Fruit fly (Drosophila melanogaster) whole organism, embryonic: ENCODE measurements around the gene CG33643.

Experiments used
- Antp ChIP-seq: fragments of 200-800 bp; sonication (Bioruptor generic); optimal IDR thresholded peaks from 3 replicates; lab custom pipeline; 2016; ENCODE audit warnings: missing biosample characterization, missing genetic modification characterization
- B-H2 ChIP-seq: fragments of 200-800 bp; sonication (Bioruptor generic); optimal IDR thresholded peaks from 2 replicates; lab custom pipeline; 2018; ENCODE audit warnings: missing biosample characterization, mild to moderate bottlenecking, missing genetic modification characterization
- CG10274 ChIP-seq: fragments of 200-800 bp; sonication (Bioruptor generic); optimal IDR thresholded peaks from 3 replicates; lab custom pipeline; 2017; ENCODE audit warnings: missing biosample characterization, mild to moderate bottlenecking, missing genetic modification characterization
- CG12769 ChIP-seq: fragments of 200-800 bp; sonication (Bioruptor generic); optimal IDR thresholded peaks from 2 replicates; lab custom pipeline; 2019; ENCODE audit warnings: missing biosample characterization, mild to moderate bottlenecking, missing genetic modification characterization, moderate library complexity
- CG13775 ChIP-seq: fragments of 200-800 bp; sonication (Bioruptor generic); optimal IDR thresholded peaks from 3 replicates; lab custom pipeline; 2017; ENCODE audit warnings: missing biosample characterization, mild to moderate bottlenecking, missing genetic modification characterization
- CG15514 ChIP-seq: fragments of 200-800 bp; sonication (Bioruptor generic); optimal IDR thresholded peaks from 3 replicates; lab custom pipeline; 2017; ENCODE audit warnings: missing biosample characterization, missing genetic modification characterization, mild to moderate bottlenecking, moderate library complexity, missing genetic modification reagents
- CG1602 ChIP-seq: fragments of 200-800 bp; sonication (Bioruptor generic); optimal IDR thresholded peaks from 3 replicates; lab custom pipeline; 2016; ENCODE audit warnings: missing biosample characterization, missing genetic modification characterization
- CG18599 ChIP-seq: fragments of 200-800 bp; sonication (Bioruptor generic); optimal IDR thresholded peaks from 3 replicates; lab custom pipeline; 2017; ENCODE audit warnings: missing biosample characterization, missing genetic modification characterization, mild to moderate bottlenecking, moderate library complexity, missing genetic modification reagents
- CG7372 ChIP-seq: fragments of 200-800 bp; sonication (Bioruptor generic); IDR thresholded peaks from 2 replicates; pipeline ENCODE4 v1.3.6; 2022; ENCODE audit warnings: missing biosample characterization, missing genetic modification characterization
- CG7556 ChIP-seq: fragments of 200-800 bp; sonication (Bioruptor generic); optimal IDR thresholded peaks from 2 replicates; lab custom pipeline; 2017; ENCODE audit warnings: missing biosample characterization, mild to moderate bottlenecking, missing genetic modification characterization
- CG7839 ChIP-seq: fragments of 200-800 bp; sonication (Bioruptor generic); optimal IDR thresholded peaks from 3 replicates; lab custom pipeline; 2018; ENCODE audit warnings: missing biosample characterization, mild to moderate bottlenecking, missing genetic modification characterization, moderate library complexity
- CG8388 ChIP-seq: fragments of 200-800 bp; sonication (Bioruptor generic); optimal IDR thresholded peaks from 2 replicates; lab custom pipeline; 2019; ENCODE audit warnings: missing biosample characterization, mild to moderate bottlenecking, missing genetic modification characterization, moderate library complexity
- CG9817 ChIP-seq: fragments of 200-800 bp; sonication (Bioruptor generic); optimal IDR thresholded peaks from 2 replicates; lab custom pipeline; 2018; ENCODE audit warnings: missing biosample characterization, mild to moderate bottlenecking, missing genetic modification characterization, moderate library complexity
- D19B ChIP-seq: fragments of 200-800 bp; sonication (Bioruptor generic); optimal IDR thresholded peaks from 2 replicates; lab custom pipeline; 2017; ENCODE audit warnings: missing biosample characterization, mild to moderate bottlenecking, missing genetic modification characterization
- Dek ChIP-seq: fragments of 200-800 bp; sonication (Bioruptor generic); optimal IDR thresholded peaks from 3 replicates; lab custom pipeline; 2019; ENCODE audit warnings: missing biosample characterization, mild to moderate bottlenecking, missing genetic modification characterization, moderate library complexity
- Fer1 ChIP-seq: fragments of 200-800 bp; sonication (Bioruptor generic); optimal IDR thresholded peaks from 2 replicates; lab custom pipeline; 2017; ENCODE audit warnings: missing biosample characterization, mild to moderate bottlenecking, missing genetic modification characterization
- Fer3 ChIP-seq: fragments of 200-800 bp; sonication (Bioruptor generic); optimal IDR thresholded peaks from 2 replicates; lab custom pipeline; 2018; ENCODE audit warnings: missing biosample characterization, mild to moderate bottlenecking, missing genetic modification characterization, moderate library complexity
- Hmr ChIP-seq: fragments of 200-800 bp; sonication (Bioruptor generic); optimal IDR thresholded peaks from 3 replicates; lab custom pipeline; 2017; ENCODE audit warnings: mild to moderate bottlenecking, missing biosample characterization, missing genetic modification reagents, missing genetic modification characterization
- Hmx ChIP-seq: fragments of 200-800 bp; sonication (Bioruptor generic); optimal IDR thresholded peaks from 2 replicates; lab custom pipeline; 2016; ENCODE audit warnings: missing biosample characterization, missing genetic modification characterization
- Hr51 ChIP-seq, 2 experiments: fragments of 200-800 bp; sonication (Bioruptor generic); optimal IDR thresholded peaks; 2 replicates in 1 of 2; 3 replicates in 1 of 2; lab custom pipeline; 2016 to 2018; ENCODE audit warnings: missing biosample characterization in 2 of 2, missing genetic modification characterization in 2 of 2, mild to moderate bottlenecking in 1 of 2, moderate library complexity in 1 of 2
- Hsf ChIP-seq: fragments of 200-800 bp; sonication (Bioruptor generic); optimal IDR thresholded peaks from 3 replicates; lab custom pipeline; 2016; ENCODE audit warnings: missing biosample characterization, missing genetic modification characterization
- Meics ChIP-seq: fragments of 200-800 bp; sonication (Bioruptor generic); optimal IDR thresholded peaks from 2 replicates; lab custom pipeline; 2017; ENCODE audit warnings: missing biosample characterization, mild to moderate bottlenecking, missing genetic modification characterization
- Opbp ChIP-seq: fragments of 200-800 bp; sonication (Bioruptor generic); IDR thresholded peaks from 3 replicates; pipeline ENCODE4 v1.3.6; 2022; ENCODE audit warnings: missing biosample characterization, missing genetic modification characterization; ENCODE audit not compliant: partially characterized antibody
- Six4 ChIP-seq: fragments of 200-800 bp; sonication (Bioruptor generic); optimal IDR thresholded peaks from 2 replicates; lab custom pipeline; 2016; ENCODE audit warnings: missing biosample characterization, missing genetic modification characterization
- Spps ChIP-seq: fragments of 200-800 bp; sonication (Bioruptor generic); optimal IDR thresholded peaks from 2 replicates; lab custom pipeline; 2018; ENCODE audit warnings: missing biosample characterization, mild to moderate bottlenecking, missing genetic modification characterization
- Trl ChIP-seq, 3 experiments: fragments of >200 bp in 2 of 3; fragments of 200-800 bp in 1 of 3; sonication (Bioruptor generic) in 1 of 3; optimal IDR thresholded peaks; 2 replicates in 1 of 3; 3 replicates in 2 of 3; lab custom pipeline; 2016 to 2017; ENCODE audit warnings: missing biosample characterization in 1 of 3, missing genetic modification characterization in 1 of 3
- Xrp1 ChIP-seq: fragments of 200-800 bp; sonication (Bioruptor generic); IDR thresholded peaks from 2 replicates; pipeline ENCODE4 v1.3.6; 2022; ENCODE audit warnings: missing biosample characterization, missing genetic modification characterization
- dmrt11E ChIP-seq: fragments of 200-800 bp; sonication (Bioruptor generic); optimal IDR thresholded peaks from 3 replicates; lab custom pipeline; 2018; ENCODE audit warnings: missing biosample characterization, mild to moderate bottlenecking, missing genetic modification characterization, moderate library complexity
- fru ChIP-seq: fragments of >200 bp; optimal IDR thresholded peaks from 2 replicates; lab custom pipeline; 2017
- knrl ChIP-seq: fragments of 200-800 bp; sonication (Bioruptor generic); IDR thresholded peaks from 3 replicates; pipeline ENCODE4 v1.3.6; 2022; ENCODE audit warnings: missing biosample characterization, missing genetic modification characterization; ENCODE audit not compliant: partially characterized antibody
- lab ChIP-seq: fragments of 200-800 bp; sonication (Bioruptor generic); optimal IDR thresholded peaks from 3 replicates; lab custom pipeline; 2017; ENCODE audit warnings: missing biosample characterization, missing genetic modification characterization, mild to moderate bottlenecking, moderate library complexity, missing genetic modification reagents
- lola ChIP-seq, 3 experiments: fragments of >200 bp in 2 of 3; fragments of 200-800 bp in 1 of 3; sonication (Bioruptor generic) in 1 of 3; optimal IDR thresholded peaks; 2 replicates each; lab custom pipeline; 2017 to 2019; ENCODE audit warnings: missing biosample characterization in 3 of 3, missing genetic modification characterization in 3 of 3, mild to moderate bottlenecking in 1 of 3, moderate library complexity in 1 of 3
- nerfin-1 ChIP-seq: fragments of 200-800 bp; sonication (Bioruptor generic); optimal IDR thresholded peaks from 3 replicates; lab custom pipeline; 2019; ENCODE audit warnings: missing biosample characterization, mild to moderate bottlenecking, missing genetic modification characterization, moderate library complexity
- onecut ChIP-seq: fragments of 200-800 bp; sonication (Bioruptor generic); IDR thresholded peaks from 2 replicates; pipeline ENCODE4 v1.3.6; 2022; ENCODE audit warnings: missing biosample characterization, missing genetic modification characterization
- sens ChIP-seq: fragments of 200-800 bp; sonication (Bioruptor generic); peaks from one replicate; lab custom pipeline; 2016; ENCODE audit warnings: missing biosample characterization, missing genetic modification characterization
- sob ChIP-seq: fragments of 200-800 bp; sonication (Bioruptor generic); IDR thresholded peaks from 2 replicates; pipeline ENCODE4 v1.3.6; 2022; ENCODE audit warnings: missing biosample characterization, missing genetic modification characterization
- tgo ChIP-seq: fragments of 200-800 bp; sonication (Bioruptor generic); IDR thresholded peaks from 3 replicates; pipeline ENCODE4 v1.3.6; 2022; ENCODE audit warnings: missing biosample characterization, missing genetic modification characterization
- tin ChIP-seq: fragments of 200-800 bp; sonication (Bioruptor generic); optimal IDR thresholded peaks from 3 replicates; lab custom pipeline; 2016; ENCODE audit warnings: missing biosample characterization, missing genetic modification characterization
- tll ChIP-seq, 2 experiments: fragments of 200-800 bp in 1 of 2; fragments of >200 bp in 1 of 2; sonication (Bioruptor generic) in 1 of 2; optimal IDR thresholded peaks; 2 replicates each; lab custom pipeline; 2017 to 2019; ENCODE audit warnings: missing biosample characterization in 2 of 2, missing genetic modification characterization in 2 of 2, mild to moderate bottlenecking in 1 of 2, moderate library complexity in 1 of 2
- vfl ChIP-seq: fragments of 200-800 bp; sonication (Bioruptor generic); optimal IDR thresholded peaks from 2 replicates; lab custom pipeline; 2016; ENCODE audit warnings: missing biosample characterization, missing genetic modification characterization

CG33643 gene

DNA sequence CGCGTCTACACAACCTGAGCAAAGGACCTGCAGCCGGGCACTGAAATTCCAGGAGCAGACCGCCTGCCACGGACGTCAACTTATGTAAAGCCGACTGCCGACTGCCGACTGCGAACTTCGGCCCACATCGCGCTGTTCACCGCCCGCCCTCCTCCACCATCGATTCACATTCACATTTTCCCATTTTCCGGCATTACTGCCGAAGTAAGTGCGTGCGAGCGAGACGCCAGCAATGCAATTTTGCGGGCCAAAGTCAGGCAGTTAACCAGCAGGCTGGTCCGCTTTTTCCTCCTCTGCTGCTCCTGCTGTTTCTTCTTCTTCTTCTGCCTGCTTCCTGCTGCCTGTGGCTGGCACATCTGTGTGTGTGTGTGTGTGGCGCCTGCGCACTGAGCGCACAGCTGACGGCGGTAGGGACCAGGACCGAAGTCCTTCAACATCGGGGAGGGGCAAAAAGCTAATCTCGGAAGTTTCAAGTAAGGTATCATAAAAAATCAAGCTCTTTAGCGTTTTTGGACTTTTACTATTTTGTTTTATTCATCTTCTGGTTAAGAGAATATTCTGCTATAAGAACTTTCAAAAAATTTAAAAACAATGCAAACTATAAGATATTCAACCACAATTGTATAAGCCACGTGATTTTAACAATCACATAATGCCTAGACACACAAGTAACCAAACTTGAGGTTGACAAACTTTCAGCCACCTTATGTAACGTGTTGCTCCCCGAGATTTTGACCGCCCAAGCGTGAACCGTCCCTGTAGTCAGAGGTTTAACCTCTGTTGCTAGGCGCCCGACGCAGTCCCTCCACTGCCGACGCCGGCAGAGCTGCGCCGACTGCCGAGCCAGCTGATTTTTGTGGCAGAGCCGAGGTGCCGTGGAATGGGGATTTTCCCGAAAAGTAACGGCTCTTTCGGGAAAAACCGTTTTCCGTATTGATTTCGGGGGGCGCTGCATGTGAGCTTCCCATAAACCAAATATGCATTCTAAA, 17.2 kb downstream of the CG33643 start (continued):
- TF ChIP-seq sob (GFP tag; lab: Robert Waterston, UW) (peak; percentile 59), CG7372 (GFP tag; lab: Robert Waterston, UW) (no peak; the same call in 1 of the 2 replicates), Opbp (peak; percentile 60; the same call in 1 of the 3 replicates), Hmr (peak; percentile 58), Hmx (GFP tag; lab: Kevin White, UChicago) (peak; percentile 45), tin (GFP tag; lab: Kevin White, UChicago) (peak; percentile 51), tgo (GFP tag; lab: Robert Waterston, UW) (no peak), D19B (GFP tag; lab: Kevin White, UChicago) (peak; percentile 20), Dek (no peak), vfl (peak; percentile 29), fru (lab: Kevin White, UChicago) (no peak), CG7839 (tag; lab: Kevin White, UChicago) (peak; percentile 68), Fer1 (GFP tag; lab: Kevin White, UChicago) (peak; percentile 11), Meics (peak; percentile 76), CG8388 (peak; percentile 11), Hsf (GFP tag; lab: Kevin White, UChicago) (peak; percentile 41), lab (GFP tag; lab: Kevin White, UChicago) (peak; percentile 53), sens (peak; percentile 90), Trl (optimal IDR thresholded peaks at IDR 0.05; lab: Kevin White, UChicago) (no peak), Trl (GFP tag; optimal IDR thresholded peaks at IDR 0.05; lab: Kevin White, UChicago) (peak; percentile 33), CG15514 (GFP tag; lab: Kevin White, UChicago) (peak; percentile 4), Xrp1 (GFP tag; lab: Robert Waterston, UW) (peak; percentile 18; the same call in 1 of the 2 replicates), CG9817 (tag; lab: Kevin White, UChicago) (peak; percentile 33), dmrt11E (tag; lab: Kevin White, UChicago) (peak; percentile 58), CG7556 (peak; percentile 80), knrl (peak; percentile 37; the same call in 2 of the 3 replicates), onecut (GFP tag; lab: Robert Waterston, UW) (peak; percentile 46; the same call in 1 of the 2 replicates), tll (GFP tag; optimal IDR thresholded peaks at IDR 0.05; lab: Kevin White, UChicago) (peak; percentile 45 to 48), Spps (tag; lab: Kevin White, UChicago) (no peak), nerfin-1 (peak; percentile 50), B-H2 (GFP tag; lab: Kevin White, UChicago) (peak; percentile 21), CG18599 (peak; percentile 82), Six4 (GFP tag; lab: Kevin White, UChicago) (peak; percentile 35), CG1602 (peak; percentile 38), lola (GFP tag; optimal IDR thresholded peaks at IDR 0.05; lab: Kevin White, UChicago) (peak in 1 of 3 experiments; percentile 66), CG10274 (GFP tag; lab: Kevin White, UChicago) (no peak), Hr51 (GFP tag; optimal IDR thresholded peaks at IDR 0.05; lab: Kevin White, UChicago) (peak; percentile 36 to 56), Antp (GFP tag; lab: Kevin White, UChicago) (peak; percentile 57), Fer3 (peak; percentile 8), CG13775 (GFP tag; lab: Kevin White, UChicago) (peak; percentile 28), CG12769 (tag; lab: Kevin White, UChicago) (peak; percentile 52)
